Fruit fly (Drosophila melanogaster): Measurements from ENCODE around the gene CG33783.

The CG33783 gene

DNA sequence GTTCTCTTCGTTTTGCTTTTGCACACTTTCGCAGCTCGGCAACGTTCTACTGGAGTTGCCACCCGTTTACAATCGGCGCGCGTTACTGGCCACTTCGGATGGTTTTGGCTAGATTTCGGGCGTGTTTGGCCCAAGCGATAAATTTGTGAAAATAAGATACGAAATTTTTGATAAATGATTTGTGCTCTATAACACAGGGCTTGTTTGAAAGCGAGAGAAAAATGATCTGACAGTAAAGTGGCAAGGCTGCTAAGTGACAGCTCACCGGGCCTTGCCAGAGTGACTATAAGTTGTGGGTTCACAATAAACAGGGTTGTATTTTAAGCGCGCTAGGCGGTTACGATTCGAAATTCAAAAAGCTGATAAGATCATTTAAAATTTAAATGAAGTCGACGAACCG, 43.4 kb downstream of the CG33783 start, which contains the start of gene Fmr1 (continued):
- TF ChIP-seq CG2120 (GFP tag; optimal IDR thresholded peaks at IDR 0.05) (peak; percentile 72), Sox102F (GFP tag; optimal IDR thresholded peaks at IDR 0.05) (peak; percentile 42), seq (GFP tag; IDR thresholded peaks at IDR 0.05) (no peak), CG1647 (GFP tag; optimal IDR thresholded peaks at IDR 0.05) (peak; percentile 53), CG9797 (GFP tag; optimal IDR thresholded peaks at IDR 0.05) (peak; percentile 60), gce (GFP tag; IDR thresholded peaks at IDR 0.05) (no peak), CG1233 (GFP tag; optimal IDR thresholded peaks at IDR 0.05) (peak; percentile 45), fu2 (GFP tag; optimal IDR thresholded peaks at IDR 0.05) (peak; percentile 46), CG4282 (GFP tag; optimal IDR thresholded peaks at IDR 0.05) (peak; percentile 32), CG14014 (GFP tag; IDR thresholded peaks at IDR 0.05) (peak; percentile 61), CG8359 (GFP tag; optimal IDR thresholded peaks at IDR 0.05; ENCODE audit: borderline replicate concordance) (no peak), caup (GFP tag; optimal IDR thresholded peaks at IDR 0.05; ENCODE audit: severe bottlenecking) (no peak), CG43689 (GFP tag; IDR thresholded peaks at IDR 0.05) (no peak), ara (GFP tag; IDR thresholded peaks at IDR 0.05) (no peak), CrebB (tag; optimal IDR thresholded peaks at IDR 0.05) (no peak), Nf-YA (GFP tag; IDR thresholded peaks at IDR 0.05) (no peak), p53 (GFP tag; optimal IDR thresholded peaks at IDR 0.05) (peak; percentile 39), Elba2 (GFP tag; optimal IDR thresholded peaks at IDR 0.05) (peak; percentile 40), Hmx (GFP tag; optimal IDR thresholded peaks at IDR 0.05) (no peak), E2f1 (GFP tag; IDR thresholded peaks at IDR 0.05) (0 out of 2 replicates have a peak, but pooled peaks have one; percentile 32), CG9817 (tag; optimal IDR thresholded peaks at IDR 0.05) (peak; percentile 71), mld (GFP tag; IDR thresholded peaks at IDR 0.05; ENCODE audit: partially characterized antibody) (no peak), eve (GFP tag; optimal IDR thresholded peaks at IDR 0.05) (no peak), sens (GFP tag) (peak; percentile 83), CG10654 (GFP tag; optimal IDR thresholded peaks at IDR 0.05) (peak; percentile 32), CG17328 (GFP tag; IDR thresholded peaks at IDR 0.05) (peak; percentile 26; the same call in 1 of the 2 replicates), CG3281 (GFP tag; optimal IDR thresholded peaks at IDR 0.05) (peak; percentile 100), CG13287 (GFP tag; IDR thresholded peaks at IDR 0.05; ENCODE audit: partially characterized antibody) (no peak; the same call in 1 of the 2 replicates), sc (optimal IDR thresholded peaks at IDR 0.05) (no peak), sc (GFP tag; optimal IDR thresholded peaks at IDR 0.05) (no peak), CG6175 (GFP tag; IDR thresholded peaks at IDR 0.05) (no peak), Bdp1 (GFP tag; optimal IDR thresholded peaks at IDR 0.05) (peak; percentile 68), CG3995 (GFP tag; optimal IDR thresholded peaks at IDR 0.05) (peak; percentile 41), HmgD (GFP tag; optimal IDR thresholded peaks at IDR 0.05) (peak; percentile 54), org-1 (GFP tag; optimal IDR thresholded peaks at IDR 0.05) (no peak), CG18619 (GFP tag; optimal IDR thresholded peaks at IDR 0.05) (peak; percentile 31), CG11398 (GFP tag; optimal IDR thresholded peaks at IDR 0.05) (peak; percentile 5), usp (GFP tag; optimal IDR thresholded peaks at IDR 0.05) (no peak), CG17186 (GFP tag; optimal IDR thresholded peaks at IDR 0.05) (peak; percentile 94), ap (GFP tag; IDR thresholded peaks at IDR 0.05) (0 out of 2 replicates have a peak, but pooled peaks have one; percentile 23), CG17612 (GFP tag; IDR thresholded peaks at IDR 0.05) (no peak), CG33557 (GFP tag; optimal IDR thresholded peaks at IDR 0.05) (no peak), Ets65A (GFP tag) (peak; percentile 96), CG2129 (GFP tag; IDR thresholded peaks at IDR 0.05; ENCODE audit: partially characterized antibody) (no peak), CG6791 (GFP tag; IDR thresholded peaks at IDR 0.05; ENCODE audit: partially characterized antibody) (no peak), CG8765 (GFP tag; IDR thresholded peaks at IDR 0.05) (no peak), MBD-R2 (GFP tag; IDR thresholded peaks at IDR 0.05) (peak; percentile 33; the same call in 1 of the 2 replicates), unc-4 (GFP tag; IDR thresholded peaks at IDR 0.05; ENCODE audit: partially characterized antibody) (no peak), CG13123 (GFP tag; optimal IDR thresholded peaks at IDR 0.05) (no peak), CG10431 (GFP tag; optimal IDR thresholded peaks at IDR 0.05) (no peak), CG15601 (tag; optimal IDR thresholded peaks at IDR 0.05) (peak; percentile 59), CG5180 (GFP tag; optimal IDR thresholded peaks at IDR 0.05) (no peak)
